Fruit fly (Drosophila melanogaster) whole organism: ENCODE results near the gene udt.

ENCODE experiments used
- CG8478 ChIP-seq: fragments of >200 bp; optimal IDR thresholded peaks from 2 replicates; lab custom pipeline; 2018; ENCODE audit warnings: inconsistent platforms
- Dll ChIP-seq: fragments of >200 bp; optimal IDR thresholded peaks from 2 replicates; lab custom pipeline; 2017
- EcR ChIP-seq, 2 experiments: fragments of >200 bp; optimal IDR thresholded peaks; 2 replicates each; lab custom pipeline; 2017; ENCODE audit warnings: missing biosample characterization in 2 of 2, missing genetic modification characterization in 2 of 2, missing genetic modification reagents in 2 of 2
- pan ChIP-seq: fragments of >200 bp; optimal IDR thresholded peaks from 2 replicates; lab custom pipeline; 2017
- psq ChIP-seq: fragments of >200 bp; optimal IDR thresholded peaks from 2 replicates; lab custom pipeline; 2017
- usp ChIP-seq: fragments of >200 bp; optimal IDR thresholded peaks from 2 replicates; lab custom pipeline; 2017; ENCODE audit warnings: missing biosample characterization, missing genetic modification characterization, mixed read lengths

Gene udt

dm6 chr3R:23752728-23753127 lies 10.3 kb downstream of the udt start, which contains the start of the genes RanBP3 and Rpt5:
RanBP3 (minus strand) TSS chr3R:23752834.
Rpt5 (plus strand) TSS chr3R:23752876.
- TF ChIP-seq psq: no peak
- TF ChIP-seq usp: no peak
- no peak for TF ChIP-seq CG8478 (lab: Kevin White, UChicago)
- TF ChIP-seq EcR (GFP tag; optimal IDR thresholded peaks at IDR 0.05; lab: Kevin White, UChicago): no peak
- TF ChIP-seq Dll: no peak
- TF ChIP-seq pan (lab: Kevin White, UChicago): no peak

- TF ChIP-seq pan (lab: Kevin White, UChicago) (no peak), CG8478 (lab: Kevin White, UChicago) (no peak), usp (no peak), EcR (GFP tag; optimal IDR thresholded peaks at IDR 0.05; lab: Kevin White, UChicago) (no peak), Dll (no peak), psq (no peak)
Observed at dm6 chr3R:23747446-23747845, 15.6 kb downstream of the udt start.

dm6 chr3R:23740968-23741367 lies 22.1 kb downstream of the udt start:
- no peak for TF ChIP-seq psq
- TF ChIP-seq EcR (GFP tag; optimal IDR thresholded peaks at IDR 0.05; lab: Kevin White, UChicago): no peak
- TF ChIP-seq CG8478 (lab: Kevin White, UChicago): no peak
- TF ChIP-seq Dll: no peak
- no peak for TF ChIP-seq pan (lab: Kevin White, UChicago)
- no peak for TF ChIP-seq usp

dm6 chr3R:23737676-23738574 lies 25.1 kb downstream of the udt start:
- TF ChIP-seq pan (lab: Kevin White, UChicago) (no peak), usp (no peak), psq (no peak), Dll (no peak), CG8478 (lab: Kevin White, UChicago) (no peak), EcR (GFP tag; optimal IDR thresholded peaks at IDR 0.05; lab: Kevin White, UChicago) (no peak)

dm6 chr3R:23736365-23736764 lies 26.7 kb downstream of the udt start:
- TF ChIP-seq CG8478 (lab: Kevin White, UChicago) (no peak), psq (no peak), Dll (no peak), EcR (GFP tag; optimal IDR thresholded peaks at IDR 0.05; lab: Kevin White, UChicago) (no peak), usp (no peak), pan (lab: Kevin White, UChicago) (no peak)

- TF ChIP-seq CG8478 (lab: Kevin White, UChicago) (no peak), EcR (GFP tag; optimal IDR thresholded peaks at IDR 0.05; lab: Kevin White, UChicago) (no peak), psq (no peak), pan (lab: Kevin White, UChicago) (no peak), usp (no peak), Dll (no peak)
Observed at dm6 chr3R:23735648-23736047, 27.4 kb downstream of the udt start.

- TF ChIP-seq EcR (GFP tag; optimal IDR thresholded peaks at IDR 0.05; lab: Kevin White, UChicago) (no peak), usp (no peak)
Observed at dm6 chr3R:23734573-23735404, 28.3 kb downstream of the udt start.

dm6 chr3R:23733771-23734170 lies 29.3 kb downstream of the udt start:
- no peak for TF ChIP-seq psq
- no peak for TF ChIP-seq usp
- no peak for TF ChIP-seq pan (lab: Kevin White, UChicago)
- no peak for TF ChIP-seq Dll
- TF ChIP-seq CG8478 (lab: Kevin White, UChicago): no peak
- TF ChIP-seq EcR (GFP tag; optimal IDR thresholded peaks at IDR 0.05; lab: Kevin White, UChicago): no peak

- no peak for TF ChIP-seq CG8478 (lab: Kevin White, UChicago)
- TF ChIP-seq pan (lab: Kevin White, UChicago): no peak
- no peak for TF ChIP-seq psq
- no peak for TF ChIP-seq usp
- no peak for TF ChIP-seq Dll
- no peak for TF ChIP-seq EcR (GFP tag; optimal IDR thresholded peaks at IDR 0.05; lab: Kevin White, UChicago)
Observed at dm6 chr3R:23732990-23733512, 30.0 kb downstream of the udt start, which contains the start of the genes Hmgcr and Rpn9. Hmgcr (plus strand) TSS chr3R:23733324. Rpn9 (minus strand) TSS chr3R:23733462.

- TF ChIP-seq psq: no peak
- TF ChIP-seq EcR (GFP tag; optimal IDR thresholded peaks at IDR 0.05; lab: Kevin White, UChicago): no peak
- TF ChIP-seq Dll: no peak
- no peak for TF ChIP-seq pan (lab: Kevin White, UChicago)
- TF ChIP-seq CG8478 (lab: Kevin White, UChicago): no peak
- no peak for TF ChIP-seq usp
Observed at dm6 chr3R:23732533-23732932, 30.5 kb downstream of the udt start.

dm6 chr3R:23730472-23730801 lies 32.6 kb downstream of the udt start:
- no peak for TF ChIP-seq psq
- no peak for TF ChIP-seq usp
- no peak for TF ChIP-seq Dll
- TF ChIP-seq pan (lab: Kevin White, UChicago): no peak
- no peak for TF ChIP-seq CG8478 (lab: Kevin White, UChicago)
- no peak for TF ChIP-seq EcR (GFP tag; optimal IDR thresholded peaks at IDR 0.05; lab: Kevin White, UChicago)
